Fruit fly (Drosophila melanogaster): ENCODE data around the gene CG17991.

The CG17991 gene

dm6 chr3R:27283645-27284044, 42.6 kb downstream of the CG17991 start, which contains the start of gene CG3368 (continued):
- TF ChIP-seq CG17912 (GFP tag; optimal IDR thresholded peaks at IDR 0.05), result no peak
- peak; percentile 49 for TF ChIP-seq sens (GFP tag)
- TF ChIP-seq exex (tag; optimal IDR thresholded peaks at IDR 0.05), result peak; percentile 20
- no peak for TF ChIP-seq CG12744 (GFP tag; optimal IDR thresholded peaks at IDR 0.05)
- TF ChIP-seq CG2116 (GFP tag; optimal IDR thresholded peaks at IDR 0.05), result peak; percentile 52
- no peak for TF ChIP-seq toy (GFP tag; IDR thresholded peaks at IDR 0.05)
- TF ChIP-seq unc-4 (GFP tag; IDR thresholded peaks at IDR 0.05; ENCODE audit: partially characterized antibody), result peak; percentile 56
- no peak for TF ChIP-seq jumu (GFP tag; optimal IDR thresholded peaks at IDR 0.05)
- no peak for TF ChIP-seq CG9817 (tag; optimal IDR thresholded peaks at IDR 0.05)
- TF ChIP-seq Xrp1 (GFP tag; IDR thresholded peaks at IDR 0.05), result no peak
- peak; percentile 63; the same call in 1 of the 2 replicates for TF ChIP-seq tna (GFP tag; IDR thresholded peaks at IDR 0.05; ENCODE audit: partially characterized antibody)
- no peak for TF ChIP-seq CTCF (GFP tag; optimal IDR thresholded peaks at IDR 0.05)
- TF ChIP-seq row (GFP tag; IDR thresholded peaks at IDR 0.05), result peak; percentile 16; the same call in 1 of the 3 replicates
- TF ChIP-seq pzg (GFP tag; optimal IDR thresholded peaks at IDR 0.05), result peak; percentile 49
- TF ChIP-seq HLH3B (GFP tag; IDR thresholded peaks at IDR 0.05), result no peak
- no peak for TF ChIP-seq CG10654 (GFP tag; optimal IDR thresholded peaks at IDR 0.05)
- TF ChIP-seq CG8290 (GFP tag; optimal IDR thresholded peaks at IDR 0.05), result no peak
- peak in 1 of 2 experiments; percentile 32 for TF ChIP-seq CG8290 (tag; optimal IDR thresholded peaks at IDR 0.05)
- peak; percentile 49 for TF ChIP-seq CG15514 (GFP tag; optimal IDR thresholded peaks at IDR 0.05)
- TF ChIP-seq ci (GFP tag; IDR thresholded peaks at IDR 0.05), result no peak
- TF ChIP-seq aop (GFP tag; IDR thresholded peaks at IDR 0.05), result no peak
- no peak for TF ChIP-seq repo (GFP tag; optimal IDR thresholded peaks at IDR 0.05)
- TF ChIP-seq CG13287 (GFP tag; IDR thresholded peaks at IDR 0.05; ENCODE audit: partially characterized antibody), result peak; percentile 71
- TF ChIP-seq CG17612 (GFP tag; IDR thresholded peaks at IDR 0.05), result no peak
- TF ChIP-seq mld (GFP tag; IDR thresholded peaks at IDR 0.05; ENCODE audit: partially characterized antibody), result peak; percentile 55; the same call in 1 of the 3 replicates
- TF ChIP-seq sisA (GFP tag; IDR thresholded peaks at IDR 0.05), result no peak
- TF ChIP-seq nerfin-2 (GFP tag; IDR thresholded peaks at IDR 0.05; ENCODE audit: partially characterized antibody), result peak; percentile 84
- no peak for TF ChIP-seq CG14014 (GFP tag; IDR thresholded peaks at IDR 0.05)
- no peak for TF ChIP-seq Rfx (GFP tag; IDR thresholded peaks at IDR 0.05)
- TF ChIP-seq E2f2 (GFP tag; IDR thresholded peaks at IDR 0.05), result peak; percentile 66
- TF ChIP-seq stwl (tag; optimal IDR thresholded peaks at IDR 0.05), result peak; percentile 65
- 0 out of 2 replicates have a peak, but pooled peaks have one; percentile 41 for TF ChIP-seq CG42726 (GFP tag; IDR thresholded peaks at IDR 0.05; ENCODE audit: partially characterized antibody)
- peak; percentile 86 for TF ChIP-seq HLH4C (GFP tag; IDR thresholded peaks at IDR 0.05; ENCODE audit: partially characterized antibody)
- TF ChIP-seq Dp (GFP tag; optimal IDR thresholded peaks at IDR 0.05), result peak; percentile 59
- no peak for TF ChIP-seq Hsf (GFP tag; optimal IDR thresholded peaks at IDR 0.05)
- no peak for TF ChIP-seq B-H1 (GFP tag; IDR thresholded peaks at IDR 0.05)
- TF ChIP-seq hbn (GFP tag; IDR thresholded peaks at IDR 0.05; ENCODE audit: partially characterized antibody), result peak; percentile 30; the same call in 1 of the 2 replicates
- TF ChIP-seq Myb (GFP tag; optimal IDR thresholded peaks at IDR 0.05), result peak; percentile 73
- no peak for TF ChIP-seq Xbp1 (GFP tag; optimal IDR thresholded peaks at IDR 0.05)
- TF ChIP-seq MBD-R2 (GFP tag; IDR thresholded peaks at IDR 0.05), result peak; percentile 84
- no peak for TF ChIP-seq CG11456 (GFP tag; IDR thresholded peaks at IDR 0.05)
- no peak for TF ChIP-seq PHDP (tag; optimal IDR thresholded peaks at IDR 0.05)
- TF ChIP-seq chinmo (GFP tag; IDR thresholded peaks at IDR 0.05; ENCODE audit: partially characterized antibody), result peak; percentile 65; the same call in 1 of the 4 replicates
- TF ChIP-seq CG17802 (tag; optimal IDR thresholded peaks at IDR 0.05), result no peak
- TF ChIP-seq bbx (GFP tag; IDR thresholded peaks at IDR 0.05; ENCODE audit: partially characterized antibody), result peak; percentile 70
- peak; percentile 24 for TF ChIP-seq trem (tag; optimal IDR thresholded peaks at IDR 0.05)
- no peak for TF ChIP-seq CG8765 (GFP tag; IDR thresholded peaks at IDR 0.05)
- TF ChIP-seq TFAM (GFP tag; optimal IDR thresholded peaks at IDR 0.05), result no peak
- TF ChIP-seq pita (GFP tag; optimal IDR thresholded peaks at IDR 0.05), result no peak
- peak; percentile 21 for TF ChIP-seq dm (GFP tag; optimal IDR thresholded peaks at IDR 0.05)
- peak; percentile 11 for TF ChIP-seq CG14710 (tag; optimal IDR thresholded peaks at IDR 0.05)
- no peak for TF ChIP-seq CG2889 (GFP tag; IDR thresholded peaks at IDR 0.05)
